Worm (Caenorhabditis elegans) whole organism, L2 larva: ENCODE data around the gene R144.11.

Experiments
- C34F6.9 ChIP-seq: fragments of 150-350 bp; optimal IDR thresholded peaks from 2 replicates; lab custom pipeline; 2014; ENCODE audit warnings: missing biosample characterization, missing genetic modification characterization
- F13H6.1 ChIP-seq: sonication (generic microtip); optimal IDR thresholded peaks from 2 replicates; lab custom pipeline; 2016; ENCODE audit warnings: missing genetic modification characterization, missing compliant biosample characterization
- R02D3.7 ChIP-seq: fragments of 150-350 bp; optimal IDR thresholded peaks from 2 replicates; lab custom pipeline; 2014; ENCODE audit warnings: missing biosample characterization, missing genetic modification characterization
- ZK546.5 ChIP-seq: sonication (generic microtip); optimal IDR thresholded peaks from 2 replicates; lab custom pipeline; 2017; ENCODE audit warnings: missing biosample characterization, missing genetic modification characterization
- aly-2 ChIP-seq: fragments of 150-350 bp; optimal IDR thresholded peaks from 2 replicates; lab custom pipeline; 2014; ENCODE audit warnings: missing biosample characterization, missing genetic modification characterization
- ceh-82 ChIP-seq: fragments of 150-350 bp; optimal IDR thresholded peaks from 2 replicates; lab custom pipeline; 2014; ENCODE audit warnings: missing biosample characterization, missing genetic modification characterization
- crh-2 ChIP-seq: sonication (generic microtip); optimal IDR thresholded peaks from 2 replicates; lab custom pipeline; 2017; ENCODE audit warnings: missing biosample characterization, missing genetic modification characterization
- dmd-4 ChIP-seq: sonication (generic microtip); optimal IDR thresholded peaks from 2 replicates; lab custom pipeline; 2017; ENCODE audit warnings: missing biosample characterization, missing genetic modification characterization
- egl-27 ChIP-seq: sonication (generic microtip); optimal IDR thresholded peaks from 3 replicates; lab custom pipeline; 2017; ENCODE audit warnings: missing biosample characterization, missing genetic modification reagents, missing genetic modification characterization
- elt-1 ChIP-seq: fragments of 150-350 bp; optimal IDR thresholded peaks from 2 replicates; lab custom pipeline; 2014; ENCODE audit warnings: missing biosample characterization, missing genetic modification characterization
- elt-3 ChIP-seq: sonication (generic microtip); optimal IDR thresholded peaks from 2 replicates; lab custom pipeline; 2017; ENCODE audit warnings: missing biosample characterization, missing genetic modification characterization
- fos-1 ChIP-seq: fragments of 150-350 bp; optimal IDR thresholded peaks from 2 replicates; lab custom pipeline; 2014; ENCODE audit warnings: missing biosample characterization, missing genetic modification characterization
- gmeb-1 ChIP-seq: fragments of 150-350 bp; optimal IDR thresholded peaks from 2 replicates; lab custom pipeline; 2014; ENCODE audit warnings: missing biosample characterization, missing genetic modification characterization
- lin-11 ChIP-seq: fragments of 150-350 bp; sonication (generic microtip); optimal IDR thresholded peaks from 2 replicates; lab custom pipeline; 2014; ENCODE audit warnings: missing biosample characterization, missing genetic modification characterization, inconsistent platforms, mixed read lengths
- lin-39 ChIP-seq: fragments of 150-350 bp; optimal IDR thresholded peaks from 2 replicates; lab custom pipeline; 2014; ENCODE audit warnings: missing biosample characterization, missing genetic modification reagents, missing genetic modification characterization
- lsy-2 ChIP-seq, 2 experiments: fragments of 150-350 bp in 1 of 2; sonication (generic microtip) in 1 of 2; optimal IDR thresholded peaks; 2 replicates each; lab custom pipeline; 2014 to 2017; ENCODE audit warnings: missing biosample characterization in 2 of 2, missing genetic modification characterization in 2 of 2
- mab-5 ChIP-seq: fragments of 150-350 bp; optimal IDR thresholded peaks from 2 replicates; lab custom pipeline; 2014; ENCODE audit warnings: missing biosample characterization, missing genetic modification characterization
- mbf-1 ChIP-seq: sonication (generic microtip); optimal IDR thresholded peaks from 2 replicates; lab custom pipeline; 2017; ENCODE audit warnings: missing biosample characterization, missing genetic modification characterization
- mdl-1 ChIP-seq, 2 experiments: fragments of 150-350 bp in 1 of 2; sonication (generic microtip) in 1 of 2; optimal IDR thresholded peaks; 2 replicates each; lab custom pipeline; 2017; ENCODE audit warnings: missing biosample characterization in 2 of 2, missing genetic modification characterization in 2 of 2
- nhr-10 ChIP-seq: sonication (generic microtip); optimal IDR thresholded peaks from 2 replicates; lab custom pipeline; 2017; ENCODE audit warnings: missing biosample characterization, missing genetic modification characterization
- nhr-11 ChIP-seq: fragments of 150-350 bp; optimal IDR thresholded peaks from 2 replicates; lab custom pipeline; 2014; ENCODE audit warnings: missing biosample characterization, missing genetic modification characterization
- nhr-129 ChIP-seq: fragments of 150-350 bp; optimal IDR thresholded peaks from 2 replicates; lab custom pipeline; 2014; ENCODE audit warnings: missing biosample characterization, missing genetic modification characterization
- nhr-21 ChIP-seq: fragments of 150-350 bp; optimal IDR thresholded peaks from 2 replicates; lab custom pipeline; 2014; ENCODE audit warnings: missing biosample characterization, missing genetic modification characterization
- nhr-23 ChIP-seq: fragments of 150-350 bp; optimal IDR thresholded peaks from 2 replicates; lab custom pipeline; 2014; ENCODE audit warnings: missing biosample characterization, missing genetic modification reagents, missing genetic modification characterization
- nhr-25 ChIP-seq: fragments of 150-350 bp; sonication (generic microtip); optimal IDR thresholded peaks from 3 replicates; lab custom pipeline; 2014; ENCODE audit warnings: missing biosample characterization, missing genetic modification characterization
- nhr-6 ChIP-seq: fragments of 150-350 bp; optimal IDR thresholded peaks from 2 replicates; lab custom pipeline; 2014; ENCODE audit warnings: missing biosample characterization, missing genetic modification characterization
- sem-4 ChIP-seq: fragments of 150-350 bp; optimal IDR thresholded peaks from 2 replicates; lab custom pipeline; 2014; ENCODE audit warnings: missing biosample characterization, missing genetic modification reagents, missing genetic modification characterization
- skn-1 ChIP-seq: sonication (generic microtip); optimal IDR thresholded peaks from 2 replicates; lab custom pipeline; 2017; ENCODE audit warnings: missing biosample characterization, missing genetic modification characterization
- sma-3 ChIP-seq: sonication (generic microtip); optimal IDR thresholded peaks from 2 replicates; lab custom pipeline; 2016; ENCODE audit warnings: missing genetic modification reagents, missing genetic modification characterization, missing compliant biosample characterization
- sma-9 ChIP-seq, 2 experiments: fragments of 150-350 bp in 1 of 2; sonication (generic microtip) in 1 of 2; optimal IDR thresholded peaks; 2 replicates each; lab custom pipeline; 2014 to 2016; ENCODE audit warnings: missing genetic modification characterization in 2 of 2, mild to moderate bottlenecking in 1 of 2, missing biosample characterization in 1 of 2, missing compliant biosample characterization in 1 of 2, missing genetic modification reagents in 1 of 2, moderate library complexity in 1 of 2
- unc-39 ChIP-seq: fragments of 150-350 bp; optimal IDR thresholded peaks from 2 replicates; lab custom pipeline; 2014; ENCODE audit warnings: missing biosample characterization, missing genetic modification characterization
- unc-55 ChIP-seq: fragments of 150-350 bp; sonication (generic microtip); optimal IDR thresholded peaks from 3 replicates; lab custom pipeline; 2014; ENCODE audit warnings: missing biosample characterization, missing genetic modification reagents, missing genetic modification characterization
- unc-62 ChIP-seq: fragments of 150-350 bp; optimal IDR thresholded peaks from 2 replicates; lab custom pipeline; 2014; ENCODE audit warnings: missing biosample characterization, missing genetic modification reagents, missing genetic modification characterization
- zag-1 ChIP-seq: fragments of 150-350 bp; optimal IDR thresholded peaks from 2 replicates; lab custom pipeline; 2014; ENCODE audit warnings: missing biosample characterization, missing genetic modification characterization
- ztf-1 ChIP-seq: fragments of 200-800 bp; sonication (Bioruptor generic); conservative IDR thresholded peaks from 2 replicates; pipeline ENCODE4 v1.3.6; 2022; ENCODE audit warnings: missing genetic modification characterization, missing compliant biosample characterization
- ztf-11 ChIP-seq: sonication (generic microtip); optimal IDR thresholded peaks from 2 replicates; lab custom pipeline; 2017; ENCODE audit warnings: missing biosample characterization, missing genetic modification characterization
- ztf-4 ChIP-seq: fragments of 150-350 bp; optimal IDR thresholded peaks from 2 replicates; lab custom pipeline; 2014; ENCODE audit warnings: missing biosample characterization, missing genetic modification characterization

Gene R144.11

ce11 chrIII:5010723-5011122, 2.1 kb upstream of the R144.11 start:
- no peak for TF ChIP-seq unc-62 (GFP tag; lab: Kevin White, UChicago)
- no peak for TF ChIP-seq fos-1 (tag; lab: Kevin White, UChicago)
- TF ChIP-seq R02D3.7 (tag; lab: Kevin White, UChicago), result no peak
- TF ChIP-seq aly-2 (tag; lab: Kevin White, UChicago), result no peak
- no peak for TF ChIP-seq sem-4 (tag; lab: Kevin White, UChicago)
- no peak for TF ChIP-seq lin-11 (tag; lab: Kevin White, UChicago)
- TF ChIP-seq unc-39 (tag; lab: Kevin White, UChicago), result no peak
- no peak for TF ChIP-seq sma-3

ce11 chrIII:5006881-5007280, 1.7 kb downstream of the R144.11 start, which contains the start of gene R144.12:
Gene R144.12, minus strand, starts transcription at chrIII:5006981.
- TF ChIP-seq egl-27 (tag; lab: Kevin White, UChicago), result no peak
- TF ChIP-seq ceh-82 (tag; lab: Kevin White, UChicago), result no peak
- TF ChIP-seq nhr-11, result no peak
- no peak for TF ChIP-seq zag-1 (tag; lab: Kevin White, UChicago)
- TF ChIP-seq lsy-2 (tag; optimal IDR thresholded peaks at IDR 0.05; lab: Kevin White, UChicago), result no peak
- TF ChIP-seq F13H6.1 (tag; lab: Kevin White, UChicago), result no peak
- TF ChIP-seq lin-39 (tag; lab: Kevin White, UChicago), result no peak
- TF ChIP-seq elt-1 (tag; lab: Kevin White, UChicago), result no peak
- no peak for TF ChIP-seq sem-4 (tag; lab: Kevin White, UChicago)
- no peak for TF ChIP-seq elt-3
- TF ChIP-seq nhr-10 (tag; lab: Kevin White, UChicago), result no peak
- TF ChIP-seq ztf-1, result no peak
- TF ChIP-seq nhr-23 (tag; lab: Kevin White, UChicago), result no peak
- no peak for TF ChIP-seq ztf-11 (tag; lab: Kevin White, UChicago)

DNA sequence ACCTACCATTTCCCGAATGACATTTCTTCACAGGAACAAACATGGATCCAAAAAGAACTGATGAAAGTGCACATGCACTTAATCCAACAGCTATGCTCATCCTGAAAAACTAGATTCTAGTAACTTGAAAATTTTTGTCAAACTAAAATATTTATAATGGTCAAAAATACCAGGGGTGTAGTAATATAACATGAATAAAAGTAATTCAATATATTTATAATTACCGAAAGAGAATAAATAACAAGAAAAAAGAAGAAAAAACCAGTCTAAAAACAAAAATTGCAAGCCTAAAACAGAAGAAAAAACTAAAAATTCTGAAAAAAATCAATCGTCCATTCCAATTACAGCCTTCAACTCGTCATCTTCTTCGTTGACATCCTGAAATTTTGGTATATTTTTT, 4.0 kb downstream of the R144.11 start, which contains the start of gene R144.6:
R144.6 (minus strand) TSS at position 101 of the 400 bp plus-strand sequence.
- no peak for TF ChIP-seq dmd-4
- no peak for TF ChIP-seq nhr-10 (tag; lab: Kevin White, UChicago)
- TF ChIP-seq nhr-21, result no peak
- no peak for TF ChIP-seq skn-1 (tag; lab: Kevin White, UChicago)
- no peak for TF ChIP-seq ZK546.5
- no peak for TF ChIP-seq C34F6.9 (tag; lab: Kevin White, UChicago)
- no peak for TF ChIP-seq nhr-6
- TF ChIP-seq unc-55, result no peak
- no peak for TF ChIP-seq unc-39 (tag; lab: Kevin White, UChicago)
- TF ChIP-seq nhr-23 (tag; lab: Kevin White, UChicago), result no peak
- no peak for TF ChIP-seq elt-3
- no peak for TF ChIP-seq unc-62 (GFP tag; lab: Kevin White, UChicago)
- TF ChIP-seq nhr-25 (tag; lab: Kevin White, UChicago), result no peak
- TF ChIP-seq nhr-129 (tag; lab: Kevin White, UChicago), result no peak
- no peak for TF ChIP-seq F13H6.1 (tag; lab: Kevin White, UChicago)
- TF ChIP-seq gmeb-1 (tag; lab: Kevin White, UChicago), result no peak
- no peak for TF ChIP-seq elt-1 (tag; lab: Kevin White, UChicago)
- no peak for TF ChIP-seq sma-3

- no peak for TF ChIP-seq mbf-1 (tag; lab: Kevin White, UChicago)
- no peak for TF ChIP-seq fos-1 (tag; lab: Kevin White, UChicago)
- TF ChIP-seq ztf-4 (tag; lab: Kevin White, UChicago), result no peak
- no peak for TF ChIP-seq nhr-10 (tag; lab: Kevin White, UChicago)
- no peak for TF ChIP-seq elt-1 (tag; lab: Kevin White, UChicago)
- TF ChIP-seq zag-1 (tag; lab: Kevin White, UChicago), result no peak
- no peak for TF ChIP-seq mab-5 (tag; lab: Kevin White, UChicago)
- TF ChIP-seq crh-2 (tag; lab: Kevin White, UChicago), result no peak
- TF ChIP-seq mdl-1 (tag; optimal IDR thresholded peaks at IDR 0.05; lab: Kevin White, UChicago), result no peak
- TF ChIP-seq ztf-11 (tag; lab: Kevin White, UChicago), result no peak
- TF ChIP-seq sma-9 (GFP tag; optimal IDR thresholded peaks at IDR 0.05; lab: Kevin White, UChicago), result no peak
- no peak for TF ChIP-seq sma-9 (tag; optimal IDR thresholded peaks at IDR 0.05; lab: Kevin White, UChicago)
- TF ChIP-seq sma-3, result no peak
- TF ChIP-seq sem-4 (tag; lab: Kevin White, UChicago), result no peak
These were observed 6.4 kb downstream of the R144.11 start, which contains the start of gene R144.10 for ce11 chrIII:5002231-5002630. Gene R144.10, minus strand, starts transcription at chrIII:5002331.
